Fruit fly (Drosophila melanogaster) whole organism: ENCODE data around the gene CG2310.

Source experiments
- Dll ChIP-seq: fragments of >200 bp; optimal IDR thresholded peaks from 2 replicates; lab custom pipeline; 2017
- EcR ChIP-seq, 2 experiments: fragments of >200 bp; optimal IDR thresholded peaks; 2 replicates each; lab custom pipeline; 2017; ENCODE audit warnings: missing biosample characterization in 2 of 2, missing genetic modification characterization in 2 of 2, missing genetic modification reagents in 2 of 2
- psq ChIP-seq: fragments of >200 bp; optimal IDR thresholded peaks from 2 replicates; lab custom pipeline; 2017

DNA sequence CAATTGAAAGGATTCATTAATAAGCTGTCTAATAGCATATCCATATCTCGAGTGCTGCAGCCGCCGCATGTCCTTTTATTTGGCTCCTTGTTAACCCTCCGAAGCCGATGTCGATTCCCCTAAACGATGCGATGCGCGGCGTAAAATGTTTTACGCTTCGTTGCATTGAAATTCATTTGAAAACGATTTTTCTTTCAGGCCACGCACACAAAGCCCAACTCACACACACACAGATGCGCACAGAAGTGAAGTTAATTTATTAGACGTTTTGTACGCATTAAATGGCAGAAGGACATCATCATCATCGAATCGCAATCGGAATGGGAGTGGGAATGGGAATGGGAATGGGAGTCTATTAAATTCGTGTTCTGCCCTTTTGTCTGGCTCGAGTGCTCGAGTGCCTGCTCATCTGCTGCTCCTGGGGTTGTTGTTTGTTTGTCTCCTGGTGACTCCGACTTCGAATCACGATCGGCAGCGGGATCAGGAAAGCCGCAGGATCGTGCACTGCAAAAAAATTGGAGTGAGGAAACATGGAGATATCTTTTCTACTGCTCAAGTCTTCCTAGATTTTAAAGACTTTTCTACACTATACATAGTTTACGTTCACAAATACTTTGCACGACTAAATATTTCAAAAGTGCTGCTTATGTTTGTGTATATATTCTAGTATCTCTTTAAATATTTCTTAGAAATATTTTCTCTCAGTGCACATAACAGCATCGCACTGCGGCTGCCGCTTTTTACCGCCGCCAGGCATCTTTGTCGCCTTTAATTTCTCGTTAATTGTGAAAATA lies 47.8 kb upstream of the CG2310 start:
- no peak for TF ChIP-seq psq (lab: Kevin White, UChicago)
- TF ChIP-seq EcR (GFP tag; optimal IDR thresholded peaks at IDR 0.05; lab: Kevin White, UChicago) = no peak
- TF ChIP-seq Dll = no peak
